Fruit fly (Drosophila melanogaster): ENCODE results near the gene vri.

The vri gene

dm6 chr2L:5256036-5256846 lies 32.5 kb upstream of the vri start (continued):
- TF ChIP-seq CG12219 (GFP tag; optimal IDR thresholded peaks at IDR 0.05) (peak; percentile 46), lab (GFP tag; optimal IDR thresholded peaks at IDR 0.05) (peak; percentile 15), klu (GFP tag; IDR thresholded peaks at IDR 0.05) (no peak), CG4328 (GFP tag; optimal IDR thresholded peaks at IDR 0.05) (no peak), CG34376 (GFP tag; optimal IDR thresholded peaks at IDR 0.05) (peak; percentile 13), CG2202 (tag; optimal IDR thresholded peaks at IDR 0.05) (peak; percentile 90), CG7745 (tag; optimal IDR thresholded peaks at IDR 0.05) (peak; percentile 85), sob (GFP tag; IDR thresholded peaks at IDR 0.05) (peak; percentile 34; the same call in 1 of the 2 replicates), Sox102F (GFP tag; optimal IDR thresholded peaks at IDR 0.05) (peak; percentile 51), crol (GFP tag; IDR thresholded peaks at IDR 0.05) (peak; percentile 31; the same call in 1 of the 2 replicates), CG10462 (GFP tag; optimal IDR thresholded peaks at IDR 0.05) (peak; percentile 14), Xbp1 (GFP tag; optimal IDR thresholded peaks at IDR 0.05) (peak; percentile 32), Rfx (GFP tag; IDR thresholded peaks at IDR 0.05) (no peak), Asciz (GFP tag; optimal IDR thresholded peaks at IDR 0.05) (peak; percentile 43), ci (GFP tag; IDR thresholded peaks at IDR 0.05) (peak; percentile 33; the same call in 2 of the 3 replicates), Lhr (GFP tag; optimal IDR thresholded peaks at IDR 0.05) (peak; percentile 33), CG10654 (GFP tag; optimal IDR thresholded peaks at IDR 0.05) (peak; percentile 28), zfh1 (GFP tag; IDR thresholded peaks at IDR 0.05) (peak; percentile 82), ab (GFP tag; optimal IDR thresholded peaks at IDR 0.05) (peak; percentile 9), CG15011 (GFP tag; optimal IDR thresholded peaks at IDR 0.05) (peak; percentile 19), CG11560 (tag; IDR thresholded peaks at IDR 0.05) (no peak), psq (GFP tag; optimal IDR thresholded peaks at IDR 0.05) (no peak), Mes4 (GFP tag; optimal IDR thresholded peaks at IDR 0.05) (peak; percentile 57), sim (GFP tag; IDR thresholded peaks at IDR 0.05) (no peak), ttk (GFP tag; IDR thresholded peaks at IDR 0.05) (0 out of 2 replicates have a peak, but pooled peaks have one; percentile 11), CG18599 (GFP tag; optimal IDR thresholded peaks at IDR 0.05) (peak; percentile 16), ftz-f1 (GFP tag; optimal IDR thresholded peaks at IDR 0.05) (no peak), stwl (tag; optimal IDR thresholded peaks at IDR 0.05) (peak; percentile 25), CG11085 (GFP tag; IDR thresholded peaks at IDR 0.05) (no peak), dati (GFP tag; IDR thresholded peaks at IDR 0.05) (0 out of 2 replicates have a peak, but pooled peaks have one; percentile 50), H15 (GFP tag; IDR thresholded peaks at IDR 0.05) (0 out of 3 replicates have a peak, but pooled peaks have one; percentile 45), Awh (GFP tag; IDR thresholded peaks at IDR 0.05) (peak; percentile 53; the same call in 1 of the 2 replicates), CG7271 (tag; optimal IDR thresholded peaks at IDR 0.05) (no peak), prd (optimal IDR thresholded peaks at IDR 0.05) (no peak), prd (GFP tag; IDR thresholded peaks at IDR 0.05) (peak; percentile 20; the same call in 1 of the 3 replicates), Lpt (GFP tag; optimal IDR thresholded peaks at IDR 0.05) (no peak), bab2 (GFP tag; optimal IDR thresholded peaks at IDR 0.05) (peak; percentile 37), z (GFP tag; IDR thresholded peaks at IDR 0.05) (peak; percentile 66), dan (GFP tag; IDR thresholded peaks at IDR 0.05) (no peak), chn (GFP tag; optimal IDR thresholded peaks at IDR 0.05) (peak; percentile 33), CG8944 (GFP tag; optimal IDR thresholded peaks at IDR 0.05) (no peak), dm (GFP tag; optimal IDR thresholded peaks at IDR 0.05) (no peak), nau (GFP tag; optimal IDR thresholded peaks at IDR 0.05) (peak; percentile 37), CG10959 (GFP tag; IDR thresholded peaks at IDR 0.05) (peak; percentile 48; the same call in 1 of the 2 replicates), Pdp1 (GFP tag; optimal IDR thresholded peaks at IDR 0.05) (peak; percentile 18 to 55), gcm (GFP tag; optimal IDR thresholded peaks at IDR 0.05) (peak; percentile 62), CG10267 (tag; optimal IDR thresholded peaks at IDR 0.05) (peak; percentile 37), repo (GFP tag; optimal IDR thresholded peaks at IDR 0.05) (no peak), insv (GFP tag; optimal IDR thresholded peaks at IDR 0.05) (peak in 1 of 2 experiments; percentile 3)

All from whole organism, embryonic.